Worm (Caenorhabditis elegans) whole organism, dauer: ENCODE data around the gene srxa-1.

ENCODE experiments used
- unc-62 ChIP-seq: sonication (generic microtip); optimal IDR thresholded peaks from 2 replicates; lab custom pipeline; 2017; ENCODE audit warnings: missing biosample characterization, missing genetic modification reagents, missing genetic modification characterization

Gene srxa-1

DNA sequence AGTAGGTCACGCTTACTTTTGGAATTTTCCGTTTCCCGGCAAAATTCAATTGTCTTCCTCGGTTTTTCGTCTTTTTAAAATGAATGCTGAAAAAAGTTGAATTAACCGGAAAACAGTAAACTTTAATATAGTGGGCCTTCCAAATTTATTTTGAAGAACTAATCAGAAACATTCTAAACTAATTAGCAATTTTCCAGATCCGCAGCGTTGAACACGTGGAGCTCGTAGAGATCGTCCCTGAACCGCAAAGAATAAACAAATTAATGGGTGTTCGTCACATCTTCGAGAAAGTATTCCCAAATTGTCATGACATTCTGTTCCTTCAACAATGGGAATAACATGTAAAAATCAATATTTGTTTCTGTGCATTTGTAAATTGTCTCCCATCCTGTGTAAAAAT, 15.6 kb upstream of the srxa-1 start:
- no peak for TF ChIP-seq unc-62 (GFP tag; lab: Kevin White, UChicago)

ce11 chrV:20716830-20717441, 15.0 kb upstream of the srxa-1 start:
- TF ChIP-seq unc-62 (GFP tag; lab: Kevin White, UChicago): no peak

DNA sequence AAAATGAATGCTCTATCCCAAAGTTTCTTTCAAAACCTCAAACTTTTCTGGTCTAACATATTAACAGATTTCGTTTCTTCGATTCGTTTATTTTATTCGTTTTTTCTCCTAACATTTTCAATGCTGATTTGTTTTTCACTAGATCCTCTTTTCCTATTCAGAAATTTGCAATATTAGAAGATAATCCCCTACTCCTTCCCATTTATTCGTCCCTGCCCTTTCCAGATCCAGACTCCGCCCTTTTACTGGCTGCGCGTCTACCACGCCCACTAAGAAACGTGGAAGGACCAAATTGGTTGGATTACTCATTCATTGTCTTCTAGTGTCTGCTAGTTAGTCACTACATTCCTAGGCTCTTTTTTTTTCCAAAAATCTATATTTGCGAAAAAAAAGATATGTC, 10.0 kb upstream of the srxa-1 start, which contains the start of gene Y44A6C.2:
Y44A6C.2 (plus strand) TSS at position 301 of the 400 bp plus-strand sequence.
- TF ChIP-seq unc-62 (GFP tag; lab: Kevin White, UChicago): no peak

DNA sequence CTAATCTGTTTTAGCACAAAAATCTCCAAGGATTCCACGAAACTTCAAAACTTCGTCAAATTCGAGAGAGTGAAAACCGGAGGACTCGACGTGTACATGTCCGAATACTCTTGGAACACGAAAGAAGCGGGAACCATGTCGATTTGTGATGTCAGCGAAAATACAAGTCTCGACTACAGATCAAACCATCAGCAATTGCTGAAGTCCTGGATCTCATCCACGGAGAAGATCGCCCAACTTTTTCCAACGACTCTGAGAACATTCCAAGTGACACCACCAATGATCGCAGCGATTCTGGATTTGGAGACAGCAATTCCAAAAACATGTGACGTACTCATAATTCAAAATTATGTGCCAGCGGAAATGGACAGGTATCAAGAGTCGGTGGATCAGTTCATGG, 9.4 kb upstream of the srxa-1 start:
- TF ChIP-seq unc-62 (GFP tag; lab: Kevin White, UChicago): no peak

ce11 chrV:20727458-20727857, 4.4 kb upstream of the srxa-1 start:
- no peak for TF ChIP-seq unc-62 (GFP tag; lab: Kevin White, UChicago)

- TF ChIP-seq unc-62 (GFP tag; lab: Kevin White, UChicago): no peak
Measured at ce11 chrV:20728763-20729350, 3.0 kb upstream of the srxa-1 start, which contains the start of gene ipla-3. Gene ipla-3 (minus strand): TSS chrV:20729272.

ce11 chrV:20734658-20735057, 2.8 kb downstream of the srxa-1 start, which contains the start of gene srxa-6:
Gene srxa-6 (plus strand): TSS chrV:20734958.
- TF ChIP-seq unc-62 (GFP tag; lab: Kevin White, UChicago): no peak

DNA sequence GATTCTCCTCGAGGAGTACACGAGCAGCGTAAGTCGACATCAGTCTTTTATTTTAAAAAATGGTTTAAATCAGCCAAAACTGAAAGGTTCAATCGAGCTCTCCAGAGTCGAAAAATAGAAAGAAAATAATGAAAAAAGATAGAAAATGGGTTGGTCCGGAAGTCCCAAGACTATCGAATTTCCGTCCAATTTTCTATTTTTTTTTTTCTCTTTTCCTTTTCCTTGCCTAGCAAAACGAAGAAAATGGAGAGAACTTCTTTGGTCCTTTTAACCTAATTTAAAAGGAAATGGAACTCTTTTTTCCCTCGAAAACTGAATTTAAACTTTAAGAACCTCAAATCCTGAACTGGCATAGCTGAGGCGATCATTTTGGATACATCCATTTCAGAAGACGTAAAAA, 7.5 kb downstream of the srxa-1 start:
- no peak for TF ChIP-seq unc-62 (GFP tag; lab: Kevin White, UChicago)

- no peak for TF ChIP-seq unc-62 (GFP tag; lab: Kevin White, UChicago)
Measured at ce11 chrV:20744290-20744837, 12.5 kb downstream of the srxa-1 start, which contains the start of gene dnj-25. Gene dnj-25 (minus strand): TSS chrV:20744346.

- no peak for TF ChIP-seq unc-62 (GFP tag; lab: Kevin White, UChicago)
Measured at ce11 chrV:20745278-20745677, 13.4 kb downstream of the srxa-1 start.

DNA sequence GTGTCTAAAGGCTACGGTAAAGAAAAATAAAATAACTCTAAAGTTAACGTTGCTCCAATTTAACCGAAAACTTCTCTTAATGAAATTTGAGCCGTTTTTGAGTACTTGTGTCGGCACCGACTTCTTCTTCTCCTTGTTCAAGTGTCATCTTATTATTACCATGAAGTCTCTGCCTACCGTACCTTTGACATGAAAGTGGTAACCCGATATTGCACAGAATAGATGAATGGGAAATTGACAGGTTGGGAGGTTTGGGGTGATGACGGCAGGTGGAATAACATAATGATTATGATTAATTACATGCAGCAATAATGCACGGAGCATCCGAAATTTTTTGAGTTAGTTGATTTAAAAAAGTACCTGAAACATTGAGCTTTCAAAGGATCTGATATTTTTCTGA, 14.9 kb downstream of the srxa-1 start:
- TF ChIP-seq unc-62 (GFP tag; lab: Kevin White, UChicago): no peak

DNA sequence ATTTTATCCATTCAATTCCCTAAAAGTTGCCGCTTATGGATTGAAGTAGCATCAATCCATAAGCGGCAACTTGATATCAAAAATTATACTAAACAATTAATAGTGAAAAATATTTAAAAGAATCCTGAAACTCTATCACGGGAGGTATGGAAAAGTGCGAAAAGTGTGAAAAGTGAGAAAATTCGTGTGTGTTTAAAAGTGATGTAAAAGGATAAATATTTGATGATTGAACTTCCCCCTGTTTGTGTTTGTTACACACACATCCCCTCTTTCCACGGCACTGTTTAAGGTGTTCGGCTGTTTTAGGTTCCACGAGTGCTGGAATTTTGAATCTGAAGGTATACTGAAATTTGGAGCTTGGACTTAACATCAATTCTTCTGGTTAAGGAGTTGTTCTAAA, 16.1 kb downstream of the srxa-1 start:
- TF ChIP-seq unc-62 (GFP tag; lab: Kevin White, UChicago): no peak

DNA sequence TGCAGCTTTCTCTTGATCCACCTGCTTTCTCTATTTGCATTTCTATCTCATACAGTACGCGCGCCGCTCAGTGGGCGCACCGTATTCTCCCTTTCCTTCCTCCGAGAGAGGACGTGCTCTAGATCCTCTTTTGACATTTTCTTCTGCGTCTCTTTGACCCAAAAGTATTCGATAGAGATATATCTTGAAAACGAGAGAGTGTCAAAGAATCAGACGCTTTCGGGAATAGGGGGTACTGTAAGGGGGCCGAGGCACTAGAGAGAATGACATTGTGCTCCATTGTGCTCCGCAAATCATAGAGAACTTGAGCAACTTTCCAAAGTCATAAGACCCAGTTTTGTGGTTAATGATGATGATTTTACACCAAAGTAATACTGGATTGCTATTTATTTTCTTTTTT, 17.2 kb downstream of the srxa-1 start:
- no peak for TF ChIP-seq unc-62 (GFP tag; lab: Kevin White, UChicago)

ce11 chrV:20752609-20753102, 20.8 kb downstream of the srxa-1 start, which contains the start of gene pha-4:
Gene pha-4 (plus strand): TSS chrV:20753052.
- TF ChIP-seq unc-62 (GFP tag; lab: Kevin White, UChicago): no peak

ce11 chrV:20753838-20754503, 22.1 kb downstream of the srxa-1 start:
- no peak for TF ChIP-seq unc-62 (GFP tag; lab: Kevin White, UChicago)

ce11 chrV:20755494-20755893, 23.6 kb downstream of the srxa-1 start:
- no peak for TF ChIP-seq unc-62 (GFP tag; lab: Kevin White, UChicago)
